Fruit fly (Drosophila melanogaster) whole organism, adult: ENCODE data around the gene Rrp40.

Experiments
- CG11617 ChIP-seq: fragments of 200-800 bp; sonication (Bioruptor generic); optimal IDR thresholded peaks from 2 replicates; lab custom pipeline; 2017; ENCODE audit warnings: mild to moderate bottlenecking, missing biosample characterization, missing genetic modification reagents, missing genetic modification characterization
- CG12768 ChIP-seq: fragments of 200-800 bp; sonication (Bioruptor generic); optimal IDR thresholded peaks from 2 replicates; lab custom pipeline; 2017; ENCODE audit warnings: missing biosample characterization, missing genetic modification characterization, mild to moderate bottlenecking, moderate library complexity, missing genetic modification reagents
- CG14711 ChIP-seq: fragments of 200-800 bp; sonication (Bioruptor generic); optimal IDR thresholded peaks from 2 replicates; lab custom pipeline; 2018; ENCODE audit warnings: missing biosample characterization, mild to moderate bottlenecking, missing genetic modification characterization, moderate library complexity
- CG33017 ChIP-seq: fragments of 200-800 bp; sonication (Bioruptor generic); optimal IDR thresholded peaks from 2 replicates; lab custom pipeline; 2018; ENCODE audit warnings: missing biosample characterization, mild to moderate bottlenecking, missing genetic modification characterization, moderate library complexity
- CG5204 ChIP-seq: fragments of 200-800 bp; sonication (Bioruptor generic); optimal IDR thresholded peaks from 2 replicates; lab custom pipeline; 2016; ENCODE audit warnings: missing biosample characterization, missing genetic modification characterization
- CG7045 ChIP-seq: fragments of 200-800 bp; sonication (Bioruptor generic); optimal IDR thresholded peaks from 2 replicates; lab custom pipeline; 2017; ENCODE audit warnings: missing biosample characterization, mild to moderate bottlenecking, missing genetic modification characterization
- CG7101 ChIP-seq: fragments of 200-800 bp; sonication (Bioruptor generic); optimal IDR thresholded peaks from 2 replicates; lab custom pipeline; 2018; ENCODE audit warnings: missing biosample characterization, mild to moderate bottlenecking, missing genetic modification characterization, moderate library complexity
- Clk ChIP-seq: fragments of 200-800 bp; sonication (Bioruptor generic); optimal IDR thresholded peaks from 2 replicates; lab custom pipeline; 2017; ENCODE audit warnings: missing biosample characterization, missing genetic modification characterization
- Crg-1 ChIP-seq: fragments of 200-800 bp; sonication (Bioruptor generic); optimal IDR thresholded peaks from 2 replicates; lab custom pipeline; 2016; ENCODE audit warnings: missing biosample characterization, missing genetic modification characterization
- Hr96 ChIP-seq: fragments of 200-800 bp; sonication (Bioruptor generic); optimal IDR thresholded peaks from 2 replicates; lab custom pipeline; 2016; ENCODE audit warnings: missing biosample characterization, missing genetic modification characterization
- Mnt ChIP-seq: fragments of 200-800 bp; sonication (Bioruptor generic); optimal IDR thresholded peaks from 2 replicates; lab custom pipeline; 2016; ENCODE audit warnings: missing biosample characterization, mild to moderate bottlenecking, missing genetic modification characterization
- bab1 ChIP-seq: fragments of 200-800 bp; sonication (Bioruptor generic); optimal IDR thresholded peaks from 3 replicates; lab custom pipeline; 2019; ENCODE audit warnings: missing biosample characterization, mild to moderate bottlenecking, missing genetic modification characterization, moderate library complexity
- cic ChIP-seq: fragments of 200-800 bp; sonication (Bioruptor generic); optimal IDR thresholded peaks from 2 replicates; lab custom pipeline; 2017; ENCODE audit warnings: missing biosample characterization, mild to moderate bottlenecking, missing genetic modification characterization, moderate library complexity
- kay ChIP-seq: fragments of 200-800 bp; sonication (Bioruptor generic); peaks from one replicate; lab custom pipeline; 2016; ENCODE audit warnings: missing biosample characterization, missing genetic modification characterization, borderline replicate concordance
- ovo ChIP-seq: fragments of 200-800 bp; sonication (Bioruptor generic); optimal IDR thresholded peaks from 2 replicates; lab custom pipeline; 2016; ENCODE audit warnings: missing biosample characterization, missing genetic modification characterization
- pad ChIP-seq: fragments of 200-800 bp; sonication (Bioruptor generic); optimal IDR thresholded peaks from 3 replicates; lab custom pipeline; 2017; ENCODE audit warnings: missing biosample characterization, missing genetic modification characterization, mild to moderate bottlenecking, moderate library complexity, missing genetic modification reagents
- tj ChIP-seq: fragments of 200-800 bp; sonication (Bioruptor generic); optimal IDR thresholded peaks from 3 replicates; lab custom pipeline; 2017; ENCODE audit warnings: missing biosample characterization, mild to moderate bottlenecking, missing genetic modification characterization, moderate library complexity
- toe ChIP-seq: fragments of 200-800 bp; sonication (Bioruptor generic); optimal IDR thresholded peaks from 2 replicates; lab custom pipeline; 2016; ENCODE audit warnings: missing biosample characterization, missing genetic modification characterization

Rrp40 gene

DNA sequence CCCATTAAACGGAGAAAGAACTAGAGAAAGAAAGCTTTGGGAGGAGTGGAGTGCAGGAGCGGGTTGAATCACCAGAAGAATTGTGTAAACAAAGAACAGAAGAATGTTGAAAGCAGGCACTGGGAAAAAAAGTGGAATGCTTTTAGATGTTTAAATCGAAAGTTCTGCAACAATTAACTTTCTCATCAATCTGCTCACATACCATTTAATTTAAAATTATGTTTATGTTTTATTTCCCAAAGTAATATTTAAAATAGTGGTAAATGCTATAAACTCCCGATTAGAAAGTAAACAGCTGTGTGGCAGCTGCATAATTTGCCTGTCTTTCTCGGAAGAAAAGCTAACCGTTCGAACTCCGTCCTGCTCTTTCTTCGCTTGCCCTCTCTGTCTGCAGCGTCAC, 9.5 kb downstream of the Rrp40 start:
- TF ChIP-seq toe, result no peak

DNA sequence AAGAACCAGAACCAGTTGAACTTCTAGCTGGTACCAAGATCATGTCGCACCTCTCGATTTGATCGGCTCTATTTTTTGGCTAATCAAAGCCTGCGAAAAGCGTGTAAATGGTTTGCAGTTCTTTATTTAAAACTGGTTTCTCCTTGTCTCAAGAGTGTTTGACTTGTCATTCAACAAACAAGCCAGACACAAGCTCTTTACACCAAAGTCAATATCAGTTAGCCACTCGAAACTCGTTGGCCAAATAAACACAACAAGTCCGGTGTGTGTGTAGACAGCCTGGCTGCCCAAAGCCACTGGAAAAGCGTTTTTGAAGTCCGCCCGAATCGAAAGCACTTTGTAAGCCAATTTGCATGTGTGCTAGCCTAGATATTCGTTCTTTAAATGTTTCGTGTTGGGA, 11.6 kb downstream of the Rrp40 start:
- TF ChIP-seq Hr96 (GFP tag; lab: Kevin White, UChicago) (no peak), tj (GFP tag; lab: Kevin White, UChicago) (no peak), CG11617 (GFP tag; lab: Kevin White, UChicago) (no peak)

dm6 chr2L:1743800-1744199, 15.3 kb downstream of the Rrp40 start:
- TF ChIP-seq ovo (GFP tag; lab: Kevin White, UChicago) (no peak), kay (GFP tag; lab: Kevin White, UChicago) (peak; percentile 66)

DNA sequence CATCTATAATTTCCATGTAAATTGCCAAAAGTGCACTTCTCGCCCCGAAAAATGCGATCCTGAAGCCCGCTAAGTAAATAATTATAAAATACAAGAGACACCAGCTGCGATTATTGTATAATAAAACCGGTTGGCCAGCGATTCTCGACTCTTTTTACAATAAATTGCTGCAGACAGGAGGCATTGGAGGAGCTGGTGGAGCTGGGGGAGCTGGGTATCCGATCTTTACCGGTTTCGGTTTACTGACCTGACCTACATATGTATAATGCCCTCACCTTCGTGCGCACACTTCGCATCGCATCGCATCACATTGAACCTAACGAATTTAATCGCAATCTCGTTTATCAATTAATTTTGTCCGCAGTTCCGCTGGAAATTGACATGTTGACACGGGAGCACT, 19.9 kb downstream of the Rrp40 start:
- no peak for TF ChIP-seq ovo (GFP tag; lab: Kevin White, UChicago)
- no peak for TF ChIP-seq bab1 (GFP tag; lab: Kevin White, UChicago)
- TF ChIP-seq tj (GFP tag; lab: Kevin White, UChicago), result no peak
- TF ChIP-seq toe, result no peak
- TF ChIP-seq CG33017 (tag; lab: Kevin White, UChicago), result no peak
- TF ChIP-seq CG14711 (tag; lab: Kevin White, UChicago), result no peak
- TF ChIP-seq Hr96 (GFP tag; lab: Kevin White, UChicago), result no peak
- no peak for TF ChIP-seq Clk (GFP tag; lab: Kevin White, UChicago)
- no peak for TF ChIP-seq Mnt (GFP tag; lab: Kevin White, UChicago)
- no peak for TF ChIP-seq CG11617 (GFP tag; lab: Kevin White, UChicago)
- no peak for TF ChIP-seq CG7101 (tag; lab: Kevin White, UChicago)
- no peak for TF ChIP-seq CG12768 (GFP tag; lab: Kevin White, UChicago)
- no peak for TF ChIP-seq CG7045
- TF ChIP-seq pad (GFP tag; lab: Kevin White, UChicago), result no peak
- TF ChIP-seq CG5204 (GFP tag; lab: Kevin White, UChicago), result no peak

DNA sequence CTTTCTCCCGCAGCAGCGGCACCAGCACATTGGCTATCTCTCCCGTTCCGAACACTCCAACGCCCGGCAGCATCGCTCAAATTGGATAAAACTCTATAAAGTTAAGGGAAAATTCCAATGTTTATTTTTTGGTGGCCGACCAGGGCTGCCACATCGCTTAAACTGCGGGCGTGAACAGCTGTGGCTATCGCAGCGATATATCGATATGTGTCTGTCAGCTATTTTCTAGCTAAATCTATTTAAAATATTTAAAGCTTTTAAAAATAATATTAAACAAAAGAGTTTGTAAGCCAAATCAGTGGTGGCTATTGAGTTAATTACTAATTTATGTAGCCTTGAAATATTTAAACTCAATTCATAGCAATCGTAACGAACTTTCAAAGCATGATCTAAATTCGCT, 23.4 kb downstream of the Rrp40 start, which contains the start of the genes CG17712 and CG17648:
CG17712 (minus strand) TSS at position 170 of the 400 bp plus-strand sequence.
CG17648 (plus strand) TSS at position 356 of the 400 bp plus-strand sequence.
- TF ChIP-seq bab1 (GFP tag; lab: Kevin White, UChicago), result peak; percentile 23
- no peak for TF ChIP-seq CG33017 (tag; lab: Kevin White, UChicago)

dm6 chr2L:1756351-1756750, 27.8 kb downstream of the Rrp40 start, which contains the start of gene Gr22f:
Gr22f (minus strand) TSS chr2L:1756451.
- no peak for TF ChIP-seq CG7101 (tag; lab: Kevin White, UChicago)

DNA sequence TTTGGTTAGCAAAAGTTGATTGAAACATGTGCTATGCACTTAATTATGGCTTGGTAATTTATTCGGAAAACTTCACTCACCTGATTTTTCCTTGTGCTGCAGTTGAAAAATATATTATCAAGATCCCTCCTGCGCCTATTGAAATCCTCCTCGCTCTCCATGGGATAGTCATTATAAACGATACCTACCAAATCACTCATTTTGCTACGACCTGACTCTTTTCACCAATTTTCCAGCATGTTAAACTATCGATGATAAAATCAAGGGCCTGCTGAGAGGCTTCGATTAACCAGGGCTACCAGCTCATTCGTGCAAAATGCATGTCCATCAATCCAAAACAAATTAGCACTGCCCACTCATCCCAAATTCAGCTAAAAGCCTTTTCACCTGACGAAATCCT, 30.3 kb downstream of the Rrp40 start, which contains the start of gene CG17650:
CG17650 (minus strand) TSS at position 241 of the 400 bp plus-strand sequence.
- TF ChIP-seq tj (GFP tag; lab: Kevin White, UChicago), result no peak
- TF ChIP-seq bab1 (GFP tag; lab: Kevin White, UChicago), result no peak
- no peak for TF ChIP-seq Crg-1 (GFP tag; lab: Kevin White, UChicago)
- TF ChIP-seq Hr96 (GFP tag; lab: Kevin White, UChicago), result no peak
- no peak for TF ChIP-seq CG5204 (GFP tag; lab: Kevin White, UChicago)
- TF ChIP-seq cic (GFP tag; lab: Kevin White, UChicago), result no peak
- TF ChIP-seq CG12768 (GFP tag; lab: Kevin White, UChicago), result no peak
